Fruit fly (Drosophila melanogaster): ENCODE results near the gene CG32085.

The CG32085 gene

dm6 chr3L:11683819-11684521, 3.8 kb upstream of the CG32085 start, which contains the start of gene Sugb (continued):
- TF ChIP-seq Spps (tag; optimal IDR thresholded peaks at IDR 0.05) (no peak), CG12071 (GFP tag; optimal IDR thresholded peaks at IDR 0.05) (peak; percentile 8), Nf-YC (tag; optimal IDR thresholded peaks at IDR 0.05) (peak; percentile 64), CG16779 (GFP tag; IDR thresholded peaks at IDR 0.05) (no peak), CG6175 (GFP tag; IDR thresholded peaks at IDR 0.05) (0 out of 3 replicates have a peak, but pooled peaks have one; percentile 39), Dp (GFP tag; optimal IDR thresholded peaks at IDR 0.05) (no peak), inv (GFP tag; IDR thresholded peaks at IDR 0.05; ENCODE audit: partially characterized antibody) (0 out of 2 replicates have a peak, but pooled peaks have one; percentile 6), CG7786 (GFP tag; optimal IDR thresholded peaks at IDR 0.05) (peak; percentile 65), Dll (GFP tag; IDR thresholded peaks at IDR 0.05; ENCODE audit: partially characterized antibody) (peak; percentile 84), cato (GFP tag; optimal IDR thresholded peaks at IDR 0.05; ENCODE audit: borderline replicate concordance) (no peak), CG31388 (GFP tag; optimal IDR thresholded peaks at IDR 0.05) (no peak), Ptx1 (GFP tag; IDR thresholded peaks at IDR 0.05) (peak; percentile 56; the same call in 1 of the 2 replicates), pnt (GFP tag; optimal IDR thresholded peaks at IDR 0.05) (peak; percentile 34), ems (GFP tag; optimal IDR thresholded peaks at IDR 0.05) (peak; percentile 85), CG9932 (GFP tag; IDR thresholded peaks at IDR 0.05) (no peak), CG10979 (tag; optimal IDR thresholded peaks at IDR 0.05) (peak; percentile 20), CG31224 (GFP tag; IDR thresholded peaks at IDR 0.05) (no peak), CG6272 (GFP tag; IDR thresholded peaks at IDR 0.05) (peak; percentile 46; the same call in 1 of the 2 replicates), CG9609 (GFP tag; optimal IDR thresholded peaks at IDR 0.05) (peak; percentile 40), CG10267 (tag; optimal IDR thresholded peaks at IDR 0.05) (peak; percentile 35), ash1 (GFP tag; optimal IDR thresholded peaks at IDR 0.05) (no peak), dimm (GFP tag; IDR thresholded peaks at IDR 0.05) (no peak), gsb-n (tag; optimal IDR thresholded peaks at IDR 0.05) (no peak), CG11085 (GFP tag; IDR thresholded peaks at IDR 0.05) (peak; percentile 14; the same call in 1 of the 2 replicates), pfk (GFP tag; optimal IDR thresholded peaks at IDR 0.05) (peak; percentile 36), CG17359 (tag; optimal IDR thresholded peaks at IDR 0.05) (peak; percentile 56), scrt (GFP tag; optimal IDR thresholded peaks at IDR 0.05) (peak; percentile 39), Tbp (GFP tag; optimal IDR thresholded peaks at IDR 0.05) (no peak), org-1 (GFP tag; optimal IDR thresholded peaks at IDR 0.05) (no peak), CG17802 (tag; optimal IDR thresholded peaks at IDR 0.05) (no peak), CG13894 (tag; optimal IDR thresholded peaks at IDR 0.05) (peak; percentile 78), CG5180 (GFP tag; optimal IDR thresholded peaks at IDR 0.05) (peak; percentile 86), CG4617 (GFP tag; optimal IDR thresholded peaks at IDR 0.05; ENCODE audit: borderline replicate concordance) (peak; percentile 52), cwo (GFP tag; optimal IDR thresholded peaks at IDR 0.05) (no peak), bcd (GFP tag; optimal IDR thresholded peaks at IDR 0.05) (no peak), salm (tag; optimal IDR thresholded peaks at IDR 0.05) (peak; percentile 26), CTCF (GFP tag; optimal IDR thresholded peaks at IDR 0.05) (no peak), grau (tag; optimal IDR thresholded peaks at IDR 0.05) (peak; percentile 63), CG7372 (GFP tag; IDR thresholded peaks at IDR 0.05) (peak; percentile 51; the same call in 1 of the 2 replicates), repo (GFP tag; optimal IDR thresholded peaks at IDR 0.05) (no peak), CG4360 (GFP tag; IDR thresholded peaks at IDR 0.05) (no peak), CG5953 (GFP tag; IDR thresholded peaks at IDR 0.05) (no peak), CG10654 (GFP tag; optimal IDR thresholded peaks at IDR 0.05) (peak; percentile 33), tin (GFP tag; optimal IDR thresholded peaks at IDR 0.05) (peak; percentile 50), fu2 (GFP tag; optimal IDR thresholded peaks at IDR 0.05) (peak; percentile 62), Rx (GFP tag; IDR thresholded peaks at IDR 0.05) (no peak; the same call in 1 of the 2 replicates), schlank (tag; optimal IDR thresholded peaks at IDR 0.05) (peak; percentile 33), toy (GFP tag; IDR thresholded peaks at IDR 0.05) (no peak), CG4820 (GFP tag; optimal IDR thresholded peaks at IDR 0.05) (no peak), Hr3 (GFP tag; optimal IDR thresholded peaks at IDR 0.05) (peak; percentile 47)

Measured in whole organism, embryonic.